Worm (Caenorhabditis elegans) whole organism, late embryonic: Measurements from ENCODE around the gene mvk-1.

Source experiments
- C08G9.2 ChIP-seq: sonication (generic microtip); optimal IDR thresholded peaks from 2 replicates; lab custom pipeline; 2016; ENCODE audit warnings: mild to moderate bottlenecking, missing genetic modification characterization, moderate library complexity, missing compliant biosample characterization
- T23F11.4 ChIP-seq: fragments of 200-800 bp; sonication (Bioruptor generic); optimal IDR thresholded peaks from 2 replicates; lab custom pipeline; 2018; ENCODE audit warnings: mild to moderate bottlenecking, missing genetic modification characterization, missing compliant biosample characterization
- Y22D7AL.16 ChIP-seq: sonication (generic microtip); optimal IDR thresholded peaks from 2 replicates; lab custom pipeline; 2016; ENCODE audit warnings: missing genetic modification characterization, missing compliant biosample characterization
- ama-1 ChIP-seq: fragments of 150-350 bp; optimal IDR thresholded peaks from 2 replicates; lab custom pipeline; 2014
- ceh-14 ChIP-seq: sonication (generic microtip); optimal IDR thresholded peaks from 2 replicates; lab custom pipeline; 2016; ENCODE audit warnings: missing genotype, missing genetic modification characterization, missing compliant biosample characterization
- ceh-18 ChIP-seq: sonication (generic microtip); optimal IDR thresholded peaks from 2 replicates; lab custom pipeline; 2016; ENCODE audit warnings: missing genetic modification characterization, missing compliant biosample characterization
- ceh-19 ChIP-seq: fragments of 200-800 bp; sonication (Bioruptor generic); optimal IDR thresholded peaks from 2 replicates; lab custom pipeline; 2018; ENCODE audit warnings: mild to moderate bottlenecking, missing genetic modification characterization, missing compliant biosample characterization
- ceh-22 ChIP-seq: sonication (generic microtip); optimal IDR thresholded peaks from 2 replicates; lab custom pipeline; 2017; ENCODE audit warnings: missing biosample characterization, missing genetic modification characterization
- ceh-30 ChIP-seq: fragments of 150-350 bp; optimal IDR thresholded peaks from 2 replicates; lab custom pipeline; 2014; ENCODE audit warnings: missing biosample characterization, missing genetic modification characterization
- ceh-31 ChIP-seq: sonication (generic microtip); optimal IDR thresholded peaks from 2 replicates; lab custom pipeline; 2016; ENCODE audit warnings: missing genetic modification characterization, missing compliant biosample characterization
- ceh-34 ChIP-seq: sonication (generic microtip); optimal IDR thresholded peaks from 2 replicates; lab custom pipeline; 2016; ENCODE audit warnings: mild to moderate bottlenecking, missing genetic modification characterization, missing compliant biosample characterization
- ceh-45 ChIP-seq: fragments of 200-800 bp; sonication (Bioruptor generic); IDR thresholded peaks from 2 replicates; pipeline ENCODE4 v1.3.6; 2022; ENCODE audit warnings: missing genetic modification reagents, missing genetic modification characterization, missing compliant biosample characterization
- ceh-48 ChIP-seq: sonication (generic microtip); optimal IDR thresholded peaks from 2 replicates; lab custom pipeline; 2016; ENCODE audit warnings: missing genetic modification characterization, inconsistent platforms, missing compliant biosample characterization
- ceh-6 ChIP-seq: fragments of 200-800 bp; sonication (Bioruptor generic); optimal IDR thresholded peaks from 2 replicates; lab custom pipeline; 2018; ENCODE audit warnings: mild to moderate bottlenecking, missing genetic modification characterization, missing compliant biosample characterization
- ceh-9 ChIP-seq: sonication (generic microtip); optimal IDR thresholded peaks from 2 replicates; lab custom pipeline; 2016; ENCODE audit warnings: mild to moderate bottlenecking, missing genetic modification characterization, inconsistent platforms, missing compliant biosample characterization
- dmd-4 ChIP-seq: sonication (generic microtip); optimal IDR thresholded peaks from 2 replicates; lab custom pipeline; 2016; ENCODE audit warnings: borderline replicate concordance, missing genetic modification characterization, missing compliant biosample characterization
- elt-2 ChIP-seq: sonication (generic microtip); optimal IDR thresholded peaks from 2 replicates; lab custom pipeline; 2016; ENCODE audit warnings: missing genetic modification reagents, missing genetic modification characterization, missing compliant biosample characterization
- ets-4 ChIP-seq: sonication (generic microtip); optimal IDR thresholded peaks from 2 replicates; lab custom pipeline; 2016; ENCODE audit warnings: missing genetic modification characterization, missing compliant biosample characterization
- fax-1 ChIP-seq: sonication (generic microtip); optimal IDR thresholded peaks from 2 replicates; lab custom pipeline; 2016; ENCODE audit warnings: missing genotype, missing genetic modification characterization, missing compliant biosample characterization
- hlh-13 ChIP-seq: fragments of 200-800 bp; sonication (Bioruptor generic); optimal IDR thresholded peaks from 2 replicates; lab custom pipeline; 2018; ENCODE audit warnings: mild to moderate bottlenecking, missing genetic modification characterization, missing compliant biosample characterization
- lim-6 ChIP-seq: sonication (generic microtip); optimal IDR thresholded peaks from 2 replicates; lab custom pipeline; 2016; ENCODE audit warnings: missing genetic modification characterization, missing compliant biosample characterization
- madf-2 ChIP-seq: sonication (generic microtip); optimal IDR thresholded peaks from 2 replicates; lab custom pipeline; 2017; ENCODE audit warnings: missing genetic modification characterization, missing compliant biosample characterization
- nfya-1 ChIP-seq: sonication (generic microtip); optimal IDR thresholded peaks from 2 replicates; lab custom pipeline; 2017; ENCODE audit warnings: missing genetic modification characterization, mild to moderate bottlenecking, missing compliant biosample characterization, antibody characterized with exemption, moderate library complexity
- nhr-11 ChIP-seq: fragments of 150-350 bp; optimal IDR thresholded peaks from 2 replicates; lab custom pipeline; 2014; ENCODE audit warnings: missing biosample characterization, missing genetic modification characterization
- odd-2 ChIP-seq: sonication (generic microtip); optimal IDR thresholded peaks from 2 replicates; lab custom pipeline; 2017; ENCODE audit warnings: antibody characterized with exemption, mild to moderate bottlenecking, missing genetic modification characterization, missing compliant biosample characterization
- pax-1 ChIP-seq: fragments of 150-350 bp; optimal IDR thresholded peaks from 2 replicates; lab custom pipeline; 2014; ENCODE audit warnings: missing biosample characterization, missing genetic modification characterization
- pha-2 ChIP-seq: sonication (generic microtip); optimal IDR thresholded peaks from 2 replicates; lab custom pipeline; 2017; ENCODE audit warnings: mild to moderate bottlenecking, missing genetic modification characterization, missing compliant biosample characterization
- pha-4 ChIP-seq: fragments of 150-350 bp; optimal IDR thresholded peaks from 2 replicates; lab custom pipeline; 2018; ENCODE audit warnings: missing biosample characterization, missing genetic modification reagents, missing genetic modification characterization
- pros-1 ChIP-seq: fragments of 150-350 bp; optimal IDR thresholded peaks from 2 replicates; lab custom pipeline; 2014; ENCODE audit warnings: missing biosample characterization, missing genetic modification reagents, missing genetic modification characterization
- ref-2 ChIP-seq: sonication (generic microtip); optimal IDR thresholded peaks from 2 replicates; lab custom pipeline; 2016; ENCODE audit warnings: missing genetic modification characterization, missing compliant biosample characterization
- sdc-2 ChIP-seq: sonication (generic microtip); optimal IDR thresholded peaks from 2 replicates; lab custom pipeline; 2016; ENCODE audit warnings: missing genotype, missing genetic modification characterization, missing compliant biosample characterization
- sox-4 ChIP-seq: sonication (generic microtip); optimal IDR thresholded peaks from 2 replicates; lab custom pipeline; 2017; ENCODE audit warnings: mild to moderate bottlenecking, missing genetic modification characterization, inconsistent platforms, missing compliant biosample characterization
- tbx-2 ChIP-seq: sonication (generic microtip); optimal IDR thresholded peaks from 2 replicates; lab custom pipeline; 2016; ENCODE audit warnings: missing genetic modification characterization, missing compliant biosample characterization
- tbx-7 ChIP-seq: sonication (generic microtip); optimal IDR thresholded peaks from 2 replicates; lab custom pipeline; 2016; ENCODE audit warnings: missing genotype, missing genetic modification characterization, missing compliant biosample characterization
- unc-3 ChIP-seq, 2 experiments: fragments of 200-800 bp in 1 of 2; sonication (Bioruptor generic) in 1 of 2; sonication (generic microtip) in 1 of 2; conservative IDR thresholded peaks in 1 of 2; optimal IDR thresholded peaks in 1 of 2; 2 replicates each; pipeline versions ENCODE4 v1.3.6 to Lab custom; 2016 to 2022; ENCODE audit warnings: missing compliant biosample characterization in 2 of 2, missing genetic modification characterization in 2 of 2, missing genetic modification reagents in 1 of 2
- unc-42 ChIP-seq: sonication (generic microtip); optimal IDR thresholded peaks from 2 replicates; lab custom pipeline; 2016; ENCODE audit warnings: missing genotype, missing genetic modification characterization, missing compliant biosample characterization
- unc-55 ChIP-seq: sonication (generic microtip); optimal IDR thresholded peaks from 2 replicates; lab custom pipeline; 2017; ENCODE audit warnings: missing biosample characterization, missing genetic modification reagents, missing genetic modification characterization
- zip-5 ChIP-seq: sonication (generic microtip); optimal IDR thresholded peaks from 2 replicates; lab custom pipeline; 2016; ENCODE audit warnings: missing genetic modification characterization, missing compliant biosample characterization

Gene mvk-1

ce11 chrIII:6137431-6137830 lies 1.4 kb upstream of the mvk-1 start:
- TF ChIP-seq ceh-14 (tag; lab: Kevin White, UChicago), result peak; percentile 51
- TF ChIP-seq dmd-4, result peak; percentile 15
- peak; percentile 39 for TF ChIP-seq tbx-2
- TF ChIP-seq ceh-45 (GFP tag; lab: Robert Waterston, UW), result no peak
- TF ChIP-seq ceh-9 (tag; lab: Kevin White, UChicago), result no peak
- TF ChIP-seq sdc-2 (tag; lab: Kevin White, UChicago), result no peak
- peak; percentile 80 for TF ChIP-seq unc-42 (tag; lab: Kevin White, UChicago)
- no peak for TF ChIP-seq pax-1 (tag; lab: Kevin White, UChicago)
- TF ChIP-seq ceh-22, result no peak
- TF ChIP-seq C08G9.2 (tag; lab: Kevin White, UChicago), result no peak
- peak; percentile 43 for TF ChIP-seq nfya-1 (tag; lab: Kevin White, UChicago)
- no peak for TF ChIP-seq hlh-13 (GFP tag; lab: Kevin White, UChicago)
- TF ChIP-seq ama-1 (lab: Kevin White, UChicago), result no peak
- peak; percentile 25 for TF ChIP-seq madf-2
- TF ChIP-seq ceh-6, result no peak
- no peak for TF ChIP-seq tbx-7 (tag; lab: Kevin White, UChicago)
- TF ChIP-seq zip-5 (tag; lab: Kevin White, UChicago), result no peak
- TF ChIP-seq ceh-34 (tag; lab: Kevin White, UChicago), result peak; percentile 21
- TF ChIP-seq odd-2 (tag; lab: Kevin White, UChicago), result no peak
- TF ChIP-seq unc-3 (GFP tag; conservative IDR thresholded peaks at IDR 0.05; lab: Robert Waterston, UW), result no peak
- no peak for TF ChIP-seq unc-3 (tag; optimal IDR thresholded peaks at IDR 0.05; lab: Kevin White, UChicago)
- no peak for TF ChIP-seq pha-4 (tag; lab: Kevin White, UChicago)
- no peak for TF ChIP-seq ceh-30 (tag; lab: Kevin White, UChicago)
- TF ChIP-seq sox-4 (tag; lab: Kevin White, UChicago), result no peak
- TF ChIP-seq fax-1 (tag; lab: Kevin White, UChicago), result peak; percentile 6
- TF ChIP-seq Y22D7AL.16 (tag; lab: Kevin White, UChicago), result no peak
- TF ChIP-seq pros-1 (tag; lab: Kevin White, UChicago), result peak; percentile 55
- peak; percentile 63 for TF ChIP-seq ceh-18 (tag; lab: Kevin White, UChicago)
- no peak for TF ChIP-seq pha-2 (tag; lab: Kevin White, UChicago)
- TF ChIP-seq T23F11.4 (GFP tag; lab: Kevin White, UChicago), result no peak
- TF ChIP-seq ceh-19 (GFP tag; lab: Kevin White, UChicago), result no peak
- peak; percentile 74 for TF ChIP-seq ceh-31 (tag; lab: Kevin White, UChicago)
- TF ChIP-seq, all 69 proteins: peak for 11

DNA sequence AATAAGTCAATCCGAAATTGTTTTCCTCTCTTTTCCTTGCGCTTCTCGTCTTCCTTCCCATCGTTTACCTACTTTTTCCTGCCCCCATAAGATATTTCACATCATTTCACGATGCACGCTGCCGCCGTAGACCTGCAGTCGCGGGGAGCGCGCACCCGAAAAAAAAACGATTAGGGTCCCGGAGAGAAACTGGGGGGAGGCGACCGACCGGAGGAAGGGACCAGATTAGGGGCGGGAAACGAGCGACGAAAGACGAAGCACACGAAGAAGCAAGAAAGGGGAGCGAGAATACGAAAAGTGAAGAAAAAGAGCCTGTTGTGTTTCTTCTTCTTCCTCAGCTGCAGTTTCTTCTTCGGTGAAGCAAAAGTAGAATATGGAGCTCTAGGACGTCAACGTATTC lies 867 bp downstream of the mvk-1 start:
- TF ChIP-seq ref-2 (tag; lab: Kevin White, UChicago) (peak; percentile 30), nhr-11 (tag; lab: Kevin White, UChicago) (no peak), hlh-13 (GFP tag; lab: Kevin White, UChicago) (no peak), ceh-31 (tag; lab: Kevin White, UChicago) (peak; percentile 42), unc-42 (tag; lab: Kevin White, UChicago) (peak; percentile 74), tbx-2 (peak; percentile 29), fax-1 (tag; lab: Kevin White, UChicago) (no peak), ceh-19 (GFP tag; lab: Kevin White, UChicago) (peak; percentile 10), unc-3 (GFP tag; conservative IDR thresholded peaks at IDR 0.05; lab: Robert Waterston, UW) (no peak), unc-3 (tag; optimal IDR thresholded peaks at IDR 0.05; lab: Kevin White, UChicago) (no peak), sdc-2 (tag; lab: Kevin White, UChicago) (peak; percentile 22), ets-4 (tag; lab: Kevin White, UChicago) (no peak), ceh-48 (tag; lab: Kevin White, UChicago) (no peak)
- TF ChIP-seq, all 69 proteins: peak for 6

DNA sequence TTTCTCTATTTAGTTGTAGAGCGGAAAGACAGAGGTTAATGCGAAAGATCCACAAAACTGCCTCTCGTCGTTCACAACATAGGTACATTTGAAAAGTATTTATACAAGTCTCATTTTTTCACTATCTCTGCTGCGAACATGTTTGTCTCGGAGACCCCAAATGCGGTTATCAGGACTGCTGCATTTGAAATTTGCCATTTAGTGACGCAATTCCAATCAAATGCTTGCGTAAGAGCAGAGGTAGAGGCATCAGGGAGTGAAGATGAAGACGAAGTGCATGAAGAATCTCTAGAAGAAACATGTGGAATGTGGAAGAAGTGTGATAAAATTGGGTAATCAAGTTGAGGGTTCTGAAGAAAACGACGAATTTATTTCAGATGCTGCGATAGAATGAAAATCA lies 2.0 kb downstream of the mvk-1 start:
- TF ChIP-seq elt-2 (tag; lab: Kevin White, UChicago) (peak; percentile 47), ceh-30 (tag; lab: Kevin White, UChicago) (no peak), unc-55 (GFP tag; lab: Kevin White, UChicago) (no peak), lim-6 (tag; lab: Kevin White, UChicago) (no peak)
- TF ChIP-seq, all 69 proteins: peak for 1
